Worm (Caenorhabditis elegans): ENCODE data around the gene snt-5.

- TF ChIP-seq ref-1 (GFP tag; conservative IDR thresholded peaks at IDR 0.05) (no peak), cog-1 (tag; optimal IDR thresholded peaks at IDR 0.05) (no peak), tab-1 (GFP tag; IDR thresholded peaks at IDR 0.05) (no peak), klf-2 (GFP tag; conservative IDR thresholded peaks at IDR 0.05) (no peak)
Observed at ce11 chrV:1408116-1408515, 3.2 kb downstream of the snt-5 start.

Measured in whole organism, midembryonic.